Fruit fly (Drosophila melanogaster): Measurements from ENCODE around the gene CG18048.

The CG18048 gene

dm6 chr3R:6373512-6374306, 27.8 kb downstream of the CG18048 start (continued):
- TF ChIP-seq CG2199 (GFP tag; IDR thresholded peaks at IDR 0.05) (no peak), Ssrp (tag; optimal IDR thresholded peaks at IDR 0.05) (no peak), cwo (GFP tag; optimal IDR thresholded peaks at IDR 0.05) (peak; percentile 25), so (GFP tag; IDR thresholded peaks at IDR 0.05) (no peak), CG9817 (tag; optimal IDR thresholded peaks at IDR 0.05) (peak; percentile 37), hth (optimal IDR thresholded peaks at IDR 0.05) (no peak), CG17385 (GFP tag; optimal IDR thresholded peaks at IDR 0.05) (peak; percentile 44), Hr39 (optimal IDR thresholded peaks at IDR 0.05) (no peak), CG2129 (GFP tag; IDR thresholded peaks at IDR 0.05; ENCODE audit: partially characterized antibody) (no peak), CG7928 (GFP tag; optimal IDR thresholded peaks at IDR 0.05) (peak; percentile 32), gcm (GFP tag; optimal IDR thresholded peaks at IDR 0.05) (peak; percentile 22), pfk (GFP tag; optimal IDR thresholded peaks at IDR 0.05) (no peak), Elba2 (GFP tag; optimal IDR thresholded peaks at IDR 0.05) (no peak), CG8281 (tag; optimal IDR thresholded peaks at IDR 0.05) (peak; percentile 3), CG17328 (GFP tag; IDR thresholded peaks at IDR 0.05) (no peak), insv (GFP tag; optimal IDR thresholded peaks at IDR 0.05) (peak in 1 of 2 experiments; percentile 45), BtbVII (GFP tag; optimal IDR thresholded peaks at IDR 0.05) (peak; percentile 72), Sox102F (GFP tag; optimal IDR thresholded peaks at IDR 0.05) (no peak), CG16779 (GFP tag; IDR thresholded peaks at IDR 0.05) (no peak), CG32767 (GFP tag; IDR thresholded peaks at IDR 0.05) (no peak), CG43689 (GFP tag; IDR thresholded peaks at IDR 0.05) (no peak), twi (tag; optimal IDR thresholded peaks at IDR 0.05) (peak; percentile 3), CG18262 (tag; optimal IDR thresholded peaks at IDR 0.05) (peak; percentile 43), CG5245 (GFP tag; optimal IDR thresholded peaks at IDR 0.05) (peak; percentile 22), CG9437 (GFP tag; optimal IDR thresholded peaks at IDR 0.05) (peak; percentile 36), C15 (GFP tag; IDR thresholded peaks at IDR 0.05) (peak; percentile 55; the same call in 1 of the 3 replicates), al (GFP tag; IDR thresholded peaks at IDR 0.05) (0 out of 2 replicates have a peak, but pooled peaks have one; percentile 10), H2.0 (GFP tag; IDR thresholded peaks at IDR 0.05) (no peak), sd (tag; optimal IDR thresholded peaks at IDR 0.05) (no peak), fru (optimal IDR thresholded peaks at IDR 0.05) (no peak), Atf3 (GFP tag; optimal IDR thresholded peaks at IDR 0.05) (no peak), caup (GFP tag; optimal IDR thresholded peaks at IDR 0.05; ENCODE audit: severe bottlenecking) (peak; percentile 86), crol (GFP tag; IDR thresholded peaks at IDR 0.05) (no peak), fd64A (GFP tag; optimal IDR thresholded peaks at IDR 0.05) (peak; percentile 14), CG11504 (tag; optimal IDR thresholded peaks at IDR 0.05) (no peak), repo (GFP tag; optimal IDR thresholded peaks at IDR 0.05) (no peak), CG3407 (GFP tag; optimal IDR thresholded peaks at IDR 0.05) (peak; percentile 43), trem (tag; optimal IDR thresholded peaks at IDR 0.05) (peak; percentile 33), Hr78 (GFP tag; optimal IDR thresholded peaks at IDR 0.05) (no peak), CG10543 (GFP tag; optimal IDR thresholded peaks at IDR 0.05) (no peak), zfh2 (GFP tag; optimal IDR thresholded peaks at IDR 0.05) (no peak), gem (tag; optimal IDR thresholded peaks at IDR 0.05) (peak; percentile 68), CG12942 (GFP tag; optimal IDR thresholded peaks at IDR 0.05) (no peak), Nf-YA (GFP tag; IDR thresholded peaks at IDR 0.05) (no peak), Chrac-16 (GFP tag; optimal IDR thresholded peaks at IDR 0.05) (peak; percentile 1), ranshi (GFP tag; IDR thresholded peaks at IDR 0.05) (no peak; the same call in 1 of the 2 replicates), CG6765 (GFP tag; optimal IDR thresholded peaks at IDR 0.05) (peak; percentile 52), CG1832 (GFP tag; optimal IDR thresholded peaks at IDR 0.05) (no peak), CG33557 (GFP tag; optimal IDR thresholded peaks at IDR 0.05) (no peak), CG2120 (GFP tag; optimal IDR thresholded peaks at IDR 0.05) (peak; percentile 59)
